Worm (Caenorhabditis elegans): ENCODE results near the gene M163.10.

M163.10 gene

ce11 chrX:14505578-14506353 lies 35.0 kb downstream of the M163.10 start (continued):
- TF ChIP-seq pbrm-1 (GFP tag; IDR thresholded peaks at IDR 0.05) (no peak), mcd-1 (GFP tag; IDR thresholded peaks at IDR 0.05) (0 out of 2 replicates have a peak, but pooled peaks have one; percentile 21), egl-44 (GFP tag; IDR thresholded peaks at IDR 0.05) (no peak), ceh-40 (GFP tag; IDR thresholded peaks at IDR 0.05) (no peak), unc-62 (GFP tag; optimal IDR thresholded peaks at IDR 0.05) (no peak), ets-4 (GFP tag; optimal IDR thresholded peaks at IDR 0.05) (peak; percentile 36), fkh-3 (tag; optimal IDR thresholded peaks at IDR 0.05) (no peak), hsf-1 (GFP tag; IDR thresholded peaks at IDR 0.05) (no peak), C17E4.6 (GFP tag; IDR thresholded peaks at IDR 0.05) (no peak), cebp-2 (GFP tag; IDR thresholded peaks at IDR 0.05) (no peak), zim-3 (tag; optimal IDR thresholded peaks at IDR 0.05) (no peak), K12H6.12 (tag; optimal IDR thresholded peaks at IDR 0.05) (no peak), die-1 (tag; optimal IDR thresholded peaks at IDR 0.05) (no peak), B0261.1 (tag; optimal IDR thresholded peaks at IDR 0.05) (no peak), ZK185.1 (tag; optimal IDR thresholded peaks at IDR 0.05; ENCODE audit: poor library complexity, severe bottlenecking) (no peak), nhr-90 (tag; optimal IDR thresholded peaks at IDR 0.05) (no peak), F10E7.11 (tag; optimal IDR thresholded peaks at IDR 0.05) (no peak), snpc-4 (GFP tag; optimal IDR thresholded peaks at IDR 0.05) (no peak), snpc-4 (tag; optimal IDR thresholded peaks at IDR 0.05) (peak in 1 of 4 experiments; percentile 45)

ce11 chrX:14507992-14508391 lies 37.2 kb downstream of the M163.10 start:
- TF ChIP-seq ztf-26 (tag; optimal IDR thresholded peaks at IDR 0.05) (peak; percentile 60), C06A6.2 (GFP tag; conservative IDR thresholded peaks at IDR 0.05) (no peak), dpff-1 (tag; optimal IDR thresholded peaks at IDR 0.05) (no peak), pha-4 (tag; optimal IDR thresholded peaks at IDR 0.05) (no peak), T07F8.4 (tag; optimal IDR thresholded peaks at IDR 0.05) (no peak), lin-40 (tag; optimal IDR thresholded peaks at IDR 0.05) (peak; percentile 44), somi-1 (GFP tag; optimal IDR thresholded peaks at IDR 0.05) (peak; percentile 41), nhr-90 (tag; optimal IDR thresholded peaks at IDR 0.05) (no peak), repo-1 (tag; optimal IDR thresholded peaks at IDR 0.05) (no peak), ceh-27 (GFP tag; optimal IDR thresholded peaks at IDR 0.05) (peak; percentile 29), K11D2.4 (GFP tag; IDR thresholded peaks at IDR 0.05) (0 out of 2 replicates have a peak, but pooled peaks have one; percentile 27), F23B12.7 (tag; optimal IDR thresholded peaks at IDR 0.05; ENCODE audit: insufficient read depth) (no peak)

ce11 chrX:14508823-14509259 lies 38.1 kb downstream of the M163.10 start:
- TF ChIP-seq F33H1.4 (GFP tag; IDR thresholded peaks at IDR 0.05) (no peak), F57C9.4 (tag; optimal IDR thresholded peaks at IDR 0.05) (no peak), zfh-2 (GFP tag; conservative IDR thresholded peaks at IDR 0.05) (0 out of 2 replicates have a peak, but pooled peaks have one; percentile 18), ama-1 (optimal IDR thresholded peaks at IDR 0.05) (no peak), ama-1 (GFP tag; optimal IDR thresholded peaks at IDR 0.05) (no peak), somi-1 (GFP tag; optimal IDR thresholded peaks at IDR 0.05) (peak; percentile 39), die-1 (tag; optimal IDR thresholded peaks at IDR 0.05) (no peak), F52B5.7 (tag; optimal IDR thresholded peaks at IDR 0.05) (no peak), cebp-1 (GFP tag; IDR thresholded peaks at IDR 0.05) (no peak), cebp-1 (tag; optimal IDR thresholded peaks at IDR 0.05) (peak; percentile 45), lin-40 (tag; optimal IDR thresholded peaks at IDR 0.05) (peak; percentile 20), nhr-80 (tag; optimal IDR thresholded peaks at IDR 0.05) (peak; percentile 15), K11D2.4 (GFP tag; IDR thresholded peaks at IDR 0.05) (no peak)

Measured in whole organism, young adult.